Worm (Caenorhabditis elegans) whole organism, L3 larva: ENCODE results near the gene R166.3.

Experiments used
- aly-2 ChIP-seq: fragments of 150-350 bp; optimal IDR thresholded peaks from 2 replicates; lab custom pipeline; 2014; ENCODE audit warnings: missing biosample characterization, missing genetic modification characterization
- ceh-9 ChIP-seq: sonication (generic microtip); optimal IDR thresholded peaks from 2 replicates; lab custom pipeline; 2018; ENCODE audit warnings: missing biosample characterization, missing genetic modification characterization
- daf-12 ChIP-seq: fragments of 150-350 bp; optimal IDR thresholded peaks from 2 replicates; lab custom pipeline; 2014; ENCODE audit warnings: missing biosample characterization, missing genetic modification reagents, missing genetic modification characterization
- fkh-2 ChIP-seq: fragments of 150-350 bp; optimal IDR thresholded peaks from 2 replicates; lab custom pipeline; 2014; ENCODE audit warnings: missing biosample characterization, missing genetic modification reagents, missing genetic modification characterization
- fos-1 ChIP-seq: fragments of 150-350 bp; optimal IDR thresholded peaks from 2 replicates; lab custom pipeline; 2014; ENCODE audit warnings: missing biosample characterization, missing genetic modification characterization
- nhr-28 ChIP-seq: fragments of 150-350 bp; optimal IDR thresholded peaks from 2 replicates; lab custom pipeline; 2014; ENCODE audit warnings: missing biosample characterization, missing genetic modification characterization
- nhr-76 ChIP-seq: fragments of 150-350 bp; sonication (generic microtip); optimal IDR thresholded peaks from 5 replicates; lab custom pipeline; 2014; ENCODE audit warnings: missing biosample characterization, missing genetic modification characterization
- nhr-77 ChIP-seq: fragments of 150-350 bp; optimal IDR thresholded peaks from 2 replicates; lab custom pipeline; 2014; ENCODE audit warnings: missing biosample characterization, missing genetic modification characterization

DNA sequence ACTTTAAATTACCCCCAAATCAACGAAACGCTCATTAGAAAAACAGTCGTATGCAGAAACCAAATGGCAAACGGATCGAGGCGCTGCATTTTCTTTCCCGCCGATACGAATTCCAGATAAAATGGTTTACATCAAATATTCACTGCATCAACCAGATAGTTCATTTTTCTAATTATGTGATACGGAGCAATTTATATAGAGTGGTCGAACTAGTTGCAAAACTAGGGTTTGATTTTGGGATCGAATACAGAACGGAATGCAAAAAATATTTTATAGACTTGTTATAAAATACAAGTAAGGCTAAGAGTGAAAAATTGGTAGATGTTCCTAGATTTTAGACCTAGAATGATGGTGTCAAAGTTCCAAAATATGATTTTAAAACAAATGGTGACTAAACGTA, 19.3 kb downstream of the R166.3 start:
- TF ChIP-seq nhr-77 (tag; lab: Kevin White, UChicago) (no peak), aly-2 (no peak), nhr-76 (tag; lab: Kevin White, UChicago) (no peak), fkh-2 (tag; lab: Kevin White, UChicago) (no peak), nhr-28 (tag; lab: Kevin White, UChicago) (no peak), fos-1 (tag; lab: Kevin White, UChicago) (no peak), ceh-9 (tag; lab: Kevin White, UChicago) (no peak), daf-12 (tag; lab: Kevin White, UChicago) (no peak)
